Worm (Caenorhabditis elegans): ENCODE measurements around the gene srd-34.

ce11 chrV:10528500-10528899, 20.4 kb downstream of the srd-34 start, which contains the start of gene F25D1.3:
- TF ChIP-seq F49E8.2 (tag; optimal IDR thresholded peaks at IDR 0.05; ENCODE audit: borderline replicate concordance) (no peak), ZK546.5 (tag; optimal IDR thresholded peaks at IDR 0.05) (no peak), pha-4 (GFP tag; IDR thresholded peaks at IDR 0.05) (no peak), pha-4 (tag; optimal IDR thresholded peaks at IDR 0.05) (no peak), aly-2 (tag; optimal IDR thresholded peaks at IDR 0.05) (no peak), lin-39 (tag; optimal IDR thresholded peaks at IDR 0.05) (no peak), ztf-11 (tag; optimal IDR thresholded peaks at IDR 0.05) (no peak)

Data from whole organism, L4 larva.